Fruit fly (Drosophila melanogaster): ENCODE data around the gene kug.

Gene kug

dm6 chr3L:20005033-20005782 is at the start of gene kug:
Gene kug, plus strand, starts transcription at chr3L:20005301.
- TF ChIP-seq insv (optimal IDR thresholded peaks at IDR 0.05) (no peak), h (optimal IDR thresholded peaks at IDR 0.05) (no peak), ttk (optimal IDR thresholded peaks at IDR 0.05) (no peak), psq (optimal IDR thresholded peaks at IDR 0.05) (no peak), Myc (optimal IDR thresholded peaks at IDR 0.05) (no peak), Sin3A (optimal IDR thresholded peaks at IDR 0.05) (no peak)

dm6 chr3L:19955699-19956098 is 49.4 kb upstream of the kug start, which contains the start of gene CG42263:
Gene CG42263, minus strand, starts transcription at chr3L:19955799.
- TF ChIP-seq Myc (optimal IDR thresholded peaks at IDR 0.05) = no peak
- no peak for TF ChIP-seq psq (optimal IDR thresholded peaks at IDR 0.05)
- no peak for TF ChIP-seq h (optimal IDR thresholded peaks at IDR 0.05)
- no peak for TF ChIP-seq Sin3A (optimal IDR thresholded peaks at IDR 0.05)
- no peak for TF ChIP-seq insv (optimal IDR thresholded peaks at IDR 0.05)
- TF ChIP-seq ttk (optimal IDR thresholded peaks at IDR 0.05) = no peak

dm6 chr3L:19961805-19962204 is 43.3 kb upstream of the kug start:
- TF ChIP-seq h (optimal IDR thresholded peaks at IDR 0.05) (no peak), insv (optimal IDR thresholded peaks at IDR 0.05) (no peak), Sin3A (optimal IDR thresholded peaks at IDR 0.05) (no peak), ttk (optimal IDR thresholded peaks at IDR 0.05) (no peak), psq (optimal IDR thresholded peaks at IDR 0.05) (no peak), Myc (optimal IDR thresholded peaks at IDR 0.05) (no peak)

dm6 chr3L:19968725-19969598 is 36.1 kb upstream of the kug start:
- TF ChIP-seq Myc (optimal IDR thresholded peaks at IDR 0.05) (no peak), ttk (optimal IDR thresholded peaks at IDR 0.05) (no peak), insv (optimal IDR thresholded peaks at IDR 0.05) (no peak), Sin3A (optimal IDR thresholded peaks at IDR 0.05) (no peak), h (optimal IDR thresholded peaks at IDR 0.05) (no peak), psq (optimal IDR thresholded peaks at IDR 0.05) (no peak)

- no peak for TF ChIP-seq Sin3A (optimal IDR thresholded peaks at IDR 0.05)
- no peak for TF ChIP-seq insv (optimal IDR thresholded peaks at IDR 0.05)
- TF ChIP-seq Myc (optimal IDR thresholded peaks at IDR 0.05) = no peak
- TF ChIP-seq ttk (optimal IDR thresholded peaks at IDR 0.05) = no peak
- TF ChIP-seq psq (optimal IDR thresholded peaks at IDR 0.05) = no peak
- no peak for TF ChIP-seq h (optimal IDR thresholded peaks at IDR 0.05)
Measured at dm6 chr3L:19978088-19978487, 27.0 kb upstream of the kug start.

dm6 chr3L:19979592-19979991 is 25.5 kb upstream of the kug start, which contains the start of gene CG14182:
Gene CG14182, minus strand, starts transcription at chr3L:19979812.
- TF ChIP-seq h (optimal IDR thresholded peaks at IDR 0.05) (no peak), Myc (optimal IDR thresholded peaks at IDR 0.05) (no peak), insv (optimal IDR thresholded peaks at IDR 0.05) (no peak), ttk (optimal IDR thresholded peaks at IDR 0.05) (no peak), psq (optimal IDR thresholded peaks at IDR 0.05) (no peak), Sin3A (optimal IDR thresholded peaks at IDR 0.05) (no peak)

- TF ChIP-seq insv (optimal IDR thresholded peaks at IDR 0.05) = no peak
- no peak for TF ChIP-seq Myc (optimal IDR thresholded peaks at IDR 0.05)
Measured at dm6 chr3L:19981385-19981784, 23.7 kb upstream of the kug start, which contains the start of gene CG17732. Gene CG17732, plus strand, starts transcription at chr3L:19981685.

- no peak for TF ChIP-seq Sin3A (optimal IDR thresholded peaks at IDR 0.05)
- no peak for TF ChIP-seq Myc (optimal IDR thresholded peaks at IDR 0.05)
- TF ChIP-seq psq (optimal IDR thresholded peaks at IDR 0.05) = no peak
- TF ChIP-seq insv (optimal IDR thresholded peaks at IDR 0.05) = no peak
- no peak for TF ChIP-seq ttk (optimal IDR thresholded peaks at IDR 0.05)
- TF ChIP-seq h (optimal IDR thresholded peaks at IDR 0.05) = no peak
Measured at dm6 chr3L:19985768-19986167, 19.3 kb upstream of the kug start, which contains the start of the genes hale and schuy. Gene hale, minus strand, starts transcription at chr3L:19985868. Gene schuy, plus strand, starts transcription at chr3L:19986093.

dm6 chr3L:19988891-19989290 is 16.2 kb upstream of the kug start, which contains the start of gene Csas:
Gene Csas, minus strand, starts transcription at chr3L:19988991.
- TF ChIP-seq h (optimal IDR thresholded peaks at IDR 0.05) (no peak), ttk (optimal IDR thresholded peaks at IDR 0.05) (no peak), Myc (optimal IDR thresholded peaks at IDR 0.05) (no peak), psq (optimal IDR thresholded peaks at IDR 0.05) (no peak), Sin3A (optimal IDR thresholded peaks at IDR 0.05) (no peak), insv (optimal IDR thresholded peaks at IDR 0.05) (no peak)

dm6 chr3L:19991120-19991519 is 14.0 kb upstream of the kug start, which contains the start of gene fln:
Gene fln, minus strand, starts transcription at chr3L:19991220.
- no peak for TF ChIP-seq insv (optimal IDR thresholded peaks at IDR 0.05)
- TF ChIP-seq ttk (optimal IDR thresholded peaks at IDR 0.05) = no peak
- no peak for TF ChIP-seq h (optimal IDR thresholded peaks at IDR 0.05)
- TF ChIP-seq Sin3A (optimal IDR thresholded peaks at IDR 0.05) = no peak
- TF ChIP-seq Myc (optimal IDR thresholded peaks at IDR 0.05) = no peak
- TF ChIP-seq psq (optimal IDR thresholded peaks at IDR 0.05) = no peak

- TF ChIP-seq ttk (optimal IDR thresholded peaks at IDR 0.05) = no peak
- TF ChIP-seq insv (optimal IDR thresholded peaks at IDR 0.05) = no peak
- no peak for TF ChIP-seq h (optimal IDR thresholded peaks at IDR 0.05)
- no peak for TF ChIP-seq psq (optimal IDR thresholded peaks at IDR 0.05)
- no peak for TF ChIP-seq Sin3A (optimal IDR thresholded peaks at IDR 0.05)
- TF ChIP-seq Myc (optimal IDR thresholded peaks at IDR 0.05) = no peak
Measured at dm6 chr3L:19991714-19992231, 13.3 kb upstream of the kug start, which contains the start of the genes CG7646 and Nca. Gene CG7646, plus strand, starts transcription at chr3L:19991887. Gene Nca, plus strand, starts transcription at chr3L:19991887.
